Worm (Caenorhabditis elegans) whole organism, L1 larva: ENCODE data around the gene EGAP2.1.

Experiments used
- C16A3.4 ChIP-seq: fragments of 150-350 bp; optimal IDR thresholded peaks from 2 replicates; lab custom pipeline; 2014; ENCODE audit warnings: missing biosample characterization, missing genetic modification characterization
- Y116A8C.19 ChIP-seq: sonication (generic microtip); optimal IDR thresholded peaks from 2 replicates; lab custom pipeline; 2016; ENCODE audit warnings: missing compliant biosample characterization, missing genetic modification characterization, borderline replicate concordance
- aly-2 ChIP-seq: fragments of 150-350 bp; optimal IDR thresholded peaks from 2 replicates; lab custom pipeline; 2014; ENCODE audit warnings: missing biosample characterization, missing genetic modification characterization
- ceh-82 ChIP-seq, 3 experiments: fragments of 150-350 bp in 1 of 3; sonication (generic microtip) in 2 of 3; optimal IDR thresholded peaks; 2 replicates each; lab custom pipeline; 2014 to 2017; ENCODE audit warnings: missing biosample characterization in 3 of 3, missing genetic modification characterization in 3 of 3
- ceh-90 ChIP-seq: sonication (generic microtip); optimal IDR thresholded peaks from 2 replicates; lab custom pipeline; 2016; ENCODE audit warnings: missing genetic modification characterization, missing compliant biosample characterization
- egl-27 ChIP-seq, 2 experiments: fragments of 150-350 bp in 1 of 2; sonication (generic microtip); optimal IDR thresholded peaks; 3 replicates each; lab custom pipeline; 2017 to 2018; ENCODE audit warnings: missing biosample characterization in 2 of 2, missing genetic modification characterization in 2 of 2, missing genetic modification reagents in 2 of 2
- elt-2 ChIP-seq: sonication (generic microtip); optimal IDR thresholded peaks from 2 replicates; lab custom pipeline; 2016; ENCODE audit warnings: missing genetic modification characterization, mild to moderate bottlenecking, inconsistent platforms, missing compliant biosample characterization, missing genetic modification reagents
- grh-1 ChIP-seq: fragments of 200-800 bp; sonication (Bioruptor generic); IDR thresholded peaks from 2 replicates; pipeline ENCODE4 v1.3.6; 2022; ENCODE audit warnings: missing genetic modification reagents, missing genetic modification characterization, missing compliant biosample characterization
- hpl-2 ChIP-seq: fragments of 150-350 bp; optimal IDR thresholded peaks from 2 replicates; lab custom pipeline; 2014; ENCODE audit warnings: missing biosample characterization, missing genetic modification reagents, missing genetic modification characterization
- irx-1 ChIP-seq: sonication (generic microtip); optimal IDR thresholded peaks from 2 replicates; lab custom pipeline; 2016; ENCODE audit warnings: missing genetic modification characterization, missing compliant biosample characterization
- mep-1 ChIP-seq: fragments of 150-350 bp; optimal IDR thresholded peaks from 2 replicates; lab custom pipeline; 2014; ENCODE audit warnings: missing biosample characterization, missing genetic modification characterization
- nhr-12 ChIP-seq: sonication (generic microtip); optimal IDR thresholded peaks from 2 replicates; lab custom pipeline; 2017; ENCODE audit warnings: missing biosample characterization, missing genetic modification characterization
- nhr-19 ChIP-seq: fragments of 200-800 bp; sonication (Bioruptor generic); conservative IDR thresholded peaks from 2 replicates; pipeline ENCODE4 v1.3.6; 2022; ENCODE audit warnings: missing genetic modification characterization, missing compliant biosample characterization
- nhr-28 ChIP-seq: fragments of 150-350 bp; optimal IDR thresholded peaks from 2 replicates; lab custom pipeline; 2014; ENCODE audit warnings: missing biosample characterization, missing genetic modification characterization
- nhr-71 ChIP-seq: sonication (generic microtip); optimal IDR thresholded peaks from 2 replicates; lab custom pipeline; 2016; ENCODE audit warnings: mild to moderate bottlenecking, missing genetic modification characterization, moderate library complexity, missing compliant biosample characterization
- nhr-76 ChIP-seq: sonication (generic microtip); optimal IDR thresholded peaks from 2 replicates; lab custom pipeline; 2017; ENCODE audit warnings: missing biosample characterization, missing genetic modification characterization
- nhr-77 ChIP-seq: fragments of 150-350 bp; optimal IDR thresholded peaks from 2 replicates; lab custom pipeline; 2014; ENCODE audit warnings: missing biosample characterization, missing genetic modification characterization
- nhr-84 ChIP-seq: sonication (generic microtip); optimal IDR thresholded peaks from 2 replicates; lab custom pipeline; 2017; ENCODE audit warnings: missing biosample characterization, missing genetic modification characterization
- pag-3 ChIP-seq: sonication (generic microtip); optimal IDR thresholded peaks from 2 replicates; lab custom pipeline; 2017; ENCODE audit warnings: missing genetic modification characterization, mild to moderate bottlenecking, missing compliant biosample characterization, antibody characterized with exemption, borderline replicate concordance; ENCODE audit not compliant: insufficient read depth
- pax-3 ChIP-seq: fragments of 200-800 bp; sonication (Bioruptor generic); optimal IDR thresholded peaks from 2 replicates; lab custom pipeline; 2018; ENCODE audit warnings: mild to moderate bottlenecking, missing genetic modification characterization, moderate library complexity, missing compliant biosample characterization
- skn-1 ChIP-seq: fragments of 150-350 bp; optimal IDR thresholded peaks from 2 replicates; lab custom pipeline; 2014; ENCODE audit warnings: missing biosample characterization, missing genetic modification characterization
- snu-23 ChIP-seq: sonication (generic microtip); optimal IDR thresholded peaks from 2 replicates; lab custom pipeline; 2016; ENCODE audit warnings: missing genetic modification characterization, missing compliant biosample characterization
- sup-37 ChIP-seq: fragments of 200-800 bp; sonication (Bioruptor generic); optimal IDR thresholded peaks from 2 replicates; lab custom pipeline; 2018; ENCODE audit warnings: mild to moderate bottlenecking, missing genetic modification characterization, missing compliant biosample characterization
- swsn-7 ChIP-seq: sonication (generic microtip); optimal IDR thresholded peaks from 2 replicates; lab custom pipeline; 2016; ENCODE audit warnings: missing genetic modification characterization, missing compliant biosample characterization
- tbx-2 ChIP-seq: sonication (generic microtip); optimal IDR thresholded peaks from 2 replicates; lab custom pipeline; 2016; ENCODE audit warnings: missing genetic modification characterization, missing compliant biosample characterization
- unc-30 ChIP-seq: sonication (generic microtip); optimal IDR thresholded peaks from 2 replicates; lab custom pipeline; 2017; ENCODE audit warnings: missing biosample characterization, missing genetic modification characterization
- unc-86 ChIP-seq: sonication (generic microtip); optimal IDR thresholded peaks from 2 replicates; lab custom pipeline; 2016; ENCODE audit warnings: missing genetic modification characterization, missing compliant biosample characterization
- vab-15 ChIP-seq: sonication (generic microtip); optimal IDR thresholded peaks from 2 replicates; lab custom pipeline; 2017; ENCODE audit warnings: missing genotype, mild to moderate bottlenecking, missing genetic modification characterization, missing compliant biosample characterization
- xbp-1 ChIP-seq: sonication (generic microtip); optimal IDR thresholded peaks from 2 replicates; lab custom pipeline; 2016; ENCODE audit warnings: missing genetic modification characterization, missing compliant biosample characterization
- zag-1 ChIP-seq: fragments of 150-350 bp; optimal IDR thresholded peaks from 2 replicates; lab custom pipeline; 2014; ENCODE audit warnings: missing biosample characterization, missing genetic modification characterization
- ztf-4 ChIP-seq: fragments of 150-350 bp; optimal IDR thresholded peaks from 2 replicates; lab custom pipeline; 2014; ENCODE audit warnings: missing biosample characterization, missing genetic modification characterization

Gene EGAP2.1

DNA sequence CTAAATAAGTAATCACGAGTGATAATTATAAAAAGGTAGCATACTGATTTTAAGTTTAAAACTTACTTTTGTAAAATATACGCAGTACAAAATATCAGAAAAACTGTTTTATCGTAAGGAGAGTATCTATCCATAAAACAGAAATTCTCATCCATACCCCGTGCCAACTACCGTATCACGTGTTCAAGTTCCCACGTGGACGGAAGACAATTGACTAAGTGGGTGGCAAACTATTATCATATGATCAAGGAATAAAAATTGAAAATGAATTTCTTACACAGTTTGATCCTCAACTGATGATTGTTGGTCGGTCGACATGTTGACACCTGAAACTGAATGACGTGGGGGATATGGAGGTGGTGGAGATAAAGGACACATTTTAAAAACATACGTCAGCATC, 51.0 kb downstream of the EGAP2.1 start, which contains the start of gene pmt-1 (continued):
- no peak for TF ChIP-seq unc-30 (tag; lab: Kevin White, UChicago)
- TF ChIP-seq swsn-7 (tag; lab: Kevin White, UChicago): no peak
- no peak for TF ChIP-seq xbp-1 (tag; lab: Kevin White, UChicago)
- TF ChIP-seq aly-2 (tag; lab: Kevin White, UChicago): no peak
- TF ChIP-seq hpl-2: no peak
- no peak for TF ChIP-seq unc-86
- TF ChIP-seq sup-37: no peak
- no peak for TF ChIP-seq ceh-90 (tag; lab: Kevin White, UChicago)
- no peak for TF ChIP-seq irx-1 (tag; lab: Kevin White, UChicago)
- no peak for TF ChIP-seq nhr-76 (tag; lab: Kevin White, UChicago)
- TF ChIP-seq nhr-28 (tag; lab: Kevin White, UChicago): no peak
- no peak for TF ChIP-seq tbx-2 (tag; lab: Kevin White, UChicago)
- TF ChIP-seq mep-1 (tag; lab: Kevin White, UChicago): peak; percentile 31
- TF ChIP-seq pax-3: no peak
- TF ChIP-seq nhr-77: no peak
- TF ChIP-seq pag-3 (tag; lab: Kevin White, UChicago): no peak
- peak; percentile 63 for TF ChIP-seq elt-2 (tag; lab: Kevin White, UChicago)
- 0 out of 2 replicates have a peak, but pooled peaks have one; percentile 24 for TF ChIP-seq grh-1 (GFP tag; lab: Robert Waterston, UW)
- peak; percentile 31 for TF ChIP-seq snu-23 (GFP tag; lab: Kevin White, UChicago)
- no peak for TF ChIP-seq nhr-84 (tag; lab: Kevin White, UChicago)
- TF ChIP-seq nhr-19 (GFP tag; lab: Robert Waterston, UW): peak; percentile 36
- TF ChIP-seq zag-1 (tag; lab: Kevin White, UChicago): no peak
- no peak for TF ChIP-seq ceh-82 (tag; optimal IDR thresholded peaks at IDR 0.05; lab: Kevin White, UChicago)
- TF ChIP-seq C16A3.4 (tag; lab: Kevin White, UChicago): peak; percentile 8
- TF ChIP-seq skn-1 (tag; lab: Kevin White, UChicago): no peak
- no peak for TF ChIP-seq Y116A8C.19 (tag; lab: Kevin White, UChicago)
- no peak for TF ChIP-seq egl-27 (tag; optimal IDR thresholded peaks at IDR 0.05; lab: Kevin White, UChicago)
- TF ChIP-seq vab-15: no peak
- no peak for TF ChIP-seq ztf-4 (tag; lab: Kevin White, UChicago)
- TF ChIP-seq nhr-12: no peak
- TF ChIP-seq nhr-71: peak; percentile 66
